Worm (Caenorhabditis elegans) whole organism, young adult: ENCODE data around the gene F07A11.1.
A peak's percentile ranks its signal among the peaks of the same experiment; 100 is the strongest.

Experiments used
- B0261.1 ChIP-seq: sonication (generic microtip); optimal IDR thresholded peaks from 2 replicates; lab custom pipeline; 2016; ENCODE audit warnings: mild to moderate bottlenecking, missing genetic modification characterization, moderate library complexity, missing compliant biosample characterization
- F33H1.4 ChIP-seq: fragments of 200-800 bp; sonication (Bioruptor generic); IDR thresholded peaks from 2 replicates; pipeline ENCODE4 v1.3.6; 2022; ENCODE audit warnings: missing genetic modification reagents, missing genetic modification characterization, missing compliant biosample characterization
- F37B4.10 ChIP-seq: fragments of 200-800 bp; sonication (Bioruptor generic); IDR thresholded peaks from 2 replicates; pipeline ENCODE4 v1.3.6; 2022; ENCODE audit warnings: missing genetic modification characterization, missing compliant biosample characterization
- F49E8.2 ChIP-seq: sonication (generic microtip); optimal IDR thresholded peaks from 3 replicates; lab custom pipeline; 2017; ENCODE audit warnings: missing genetic modification characterization, mild to moderate bottlenecking, missing compliant biosample characterization, antibody characterized with exemption, moderate library complexity; ENCODE audit not compliant: insufficient read depth
- F52B5.7 ChIP-seq: sonication (generic microtip); optimal IDR thresholded peaks from 2 replicates; lab custom pipeline; 2016; ENCODE audit warnings: mild to moderate bottlenecking, missing genetic modification characterization, missing compliant biosample characterization
- K12H6.12 ChIP-seq: fragments of 200-800 bp; sonication (Bioruptor generic); optimal IDR thresholded peaks from 2 replicates; lab custom pipeline; 2018; ENCODE audit warnings: mild to moderate bottlenecking, missing genetic modification characterization, missing compliant biosample characterization
- Y53F4B.3 ChIP-seq: fragments of 200-800 bp; sonication (Bioruptor generic); IDR thresholded peaks from 2 replicates; pipeline ENCODE4 v1.3.6; 2022; ENCODE audit warnings: missing genetic modification reagents, missing genetic modification characterization, missing compliant biosample characterization
- Y53G8AR.9 ChIP-seq: fragments of 200-800 bp; sonication (Bioruptor generic); conservative IDR thresholded peaks from 2 replicates; pipeline ENCODE4 v1.3.6; 2022; ENCODE audit warnings: missing genetic modification reagents, missing genetic modification characterization, missing compliant biosample characterization
- Y79H2A.3 ChIP-seq: fragments of 200-800 bp; sonication (Bioruptor generic); conservative IDR thresholded peaks from 2 replicates; pipeline ENCODE4 v1.3.6; 2022; ENCODE audit warnings: missing genetic modification reagents, missing genetic modification characterization, missing compliant biosample characterization
- atf-7 ChIP-seq: sonication (generic microtip); optimal IDR thresholded peaks from 2 replicates; lab custom pipeline; 2017; ENCODE audit warnings: mild to moderate bottlenecking, missing genetic modification characterization, missing compliant biosample characterization
- athp-1 ChIP-seq: sonication (generic microtip); optimal IDR thresholded peaks from 2 replicates; lab custom pipeline; 2017; ENCODE audit warnings: mild to moderate bottlenecking, missing genetic modification characterization, missing compliant biosample characterization
- attf-6 ChIP-seq: fragments of 200-800 bp; sonication (Bioruptor generic); IDR thresholded peaks from 2 replicates; pipeline ENCODE4 v1.3.6; 2022; ENCODE audit warnings: missing genetic modification reagents, missing genetic modification characterization, missing compliant biosample characterization
- bed-1 ChIP-seq: fragments of 200-800 bp; sonication (Bioruptor generic); IDR thresholded peaks from 2 replicates; pipeline ENCODE4 v1.3.6; 2022; ENCODE audit warnings: missing genetic modification reagents, missing genetic modification characterization, missing compliant biosample characterization
- cebp-2 ChIP-seq: fragments of 200-800 bp; sonication (Bioruptor generic); IDR thresholded peaks from 2 replicates; pipeline ENCODE4 v1.3.6; 2022; ENCODE audit warnings: missing genetic modification characterization, missing compliant biosample characterization
- ceh-100 ChIP-seq: fragments of 200-800 bp; sonication (Bioruptor generic); IDR thresholded peaks from 2 replicates; pipeline ENCODE4 v1.3.6; 2022; ENCODE audit warnings: missing genetic modification reagents, missing genetic modification characterization, missing compliant biosample characterization
- ceh-91 ChIP-seq: fragments of 200-800 bp; sonication (Bioruptor generic); IDR thresholded peaks from 2 replicates; pipeline ENCODE4 v1.3.6; 2022; ENCODE audit warnings: missing genetic modification reagents, missing genetic modification characterization, missing compliant biosample characterization
- chd-7 ChIP-seq: sonication (generic microtip); optimal IDR thresholded peaks from 2 replicates; lab custom pipeline; 2016; ENCODE audit warnings: mild to moderate bottlenecking, missing genetic modification characterization, moderate library complexity, missing compliant biosample characterization
- die-1 ChIP-seq: sonication (generic microtip); optimal IDR thresholded peaks from 2 replicates; lab custom pipeline; 2016; ENCODE audit warnings: missing genotype, mild to moderate bottlenecking, missing genetic modification characterization, missing compliant biosample characterization
- dox-1 ChIP-seq: fragments of 200-800 bp; sonication (Bioruptor generic); IDR thresholded peaks from 2 replicates; pipeline ENCODE4 v1.3.6; 2022; ENCODE audit warnings: missing genetic modification reagents, missing genetic modification characterization, missing compliant biosample characterization
- efl-1 ChIP-seq: fragments of 150-350 bp; optimal IDR thresholded peaks from 2 replicates; lab custom pipeline; 2014; ENCODE audit warnings: missing biosample characterization, missing genetic modification reagents, missing genetic modification characterization
- ekl-4 ChIP-seq: fragments of 200-800 bp; sonication (Bioruptor generic); IDR thresholded peaks from 2 replicates; pipeline ENCODE4 v1.3.6; 2022; ENCODE audit warnings: missing genetic modification reagents, missing genetic modification characterization, missing compliant biosample characterization
- fkh-3 ChIP-seq: sonication (generic microtip); optimal IDR thresholded peaks from 2 replicates; lab custom pipeline; 2016; ENCODE audit warnings: mild to moderate bottlenecking, missing genetic modification characterization, missing compliant biosample characterization
- him-1 ChIP-seq: sonication (generic microtip); optimal IDR thresholded peaks from 2 replicates; lab custom pipeline; 2016; ENCODE audit warnings: missing genotype, missing genetic modification reagents, missing genetic modification characterization, missing compliant biosample characterization
- hmg-1.2 ChIP-seq: fragments of 200-800 bp; sonication (Bioruptor generic); IDR thresholded peaks from 2 replicates; pipeline ENCODE4 v1.3.6; 2022; ENCODE audit warnings: missing genetic modification reagents, missing genetic modification characterization, missing compliant biosample characterization
- lin-54 ChIP-seq: fragments of 200-800 bp; sonication (Bioruptor generic); optimal IDR thresholded peaks from 2 replicates; lab custom pipeline; 2018; ENCODE audit warnings: mild to moderate bottlenecking, missing genetic modification characterization, missing compliant biosample characterization
- madf-6 ChIP-seq: fragments of 200-800 bp; sonication (Bioruptor generic); IDR thresholded peaks from 2 replicates; pipeline ENCODE4 v1.3.6; 2022; ENCODE audit warnings: missing genetic modification reagents, missing genetic modification characterization, missing compliant biosample characterization
- madf-8 ChIP-seq: fragments of 200-800 bp; sonication (Bioruptor generic); conservative IDR thresholded peaks from 2 replicates; pipeline ENCODE4 v1.3.6; 2022; ENCODE audit warnings: missing genetic modification reagents, missing genetic modification characterization, missing compliant biosample characterization
- mcd-1 ChIP-seq: fragments of 200-800 bp; sonication (Bioruptor generic); IDR thresholded peaks from 2 replicates; pipeline ENCODE4 v1.3.6; 2022; ENCODE audit warnings: missing genetic modification reagents, missing genetic modification characterization, missing compliant biosample characterization
- mxl-1 ChIP-seq: sonication (generic microtip); optimal IDR thresholded peaks from 2 replicates; lab custom pipeline; 2016; ENCODE audit warnings: missing genetic modification characterization, missing compliant biosample characterization
- nhr-80 ChIP-seq: sonication (generic microtip); optimal IDR thresholded peaks from 2 replicates; lab custom pipeline; 2016; ENCODE audit warnings: missing genetic modification characterization, missing compliant biosample characterization
- pbrm-1 ChIP-seq: fragments of 200-800 bp; sonication (Bioruptor generic); IDR thresholded peaks from 2 replicates; pipeline ENCODE4 v1.3.6; 2022; ENCODE audit warnings: missing genetic modification reagents, missing genetic modification characterization, missing compliant biosample characterization
- rec-8 ChIP-seq, 2 experiments: sonication (generic microtip); optimal IDR thresholded peaks; 2 replicates each; lab custom pipeline; 2016; ENCODE audit warnings: mild to moderate bottlenecking in 2 of 2, missing genetic modification characterization in 2 of 2, missing genetic modification reagents in 2 of 2, missing genotype in 2 of 2, missing biosample characterization in 1 of 2, missing compliant biosample characterization in 1 of 2, moderate library complexity in 1 of 2
- snpc-4 ChIP-seq, 5 experiments: fragments of 150-350 bp in 1 of 5; sonication (generic microtip) in 4 of 5; optimal IDR thresholded peaks; 2 replicates each; lab custom pipeline; 2014 to 2018; ENCODE audit warnings: missing genetic modification characterization in 5 of 5, missing biosample characterization in 3 of 5, antibody characterized with exemption in 2 of 5, mild to moderate bottlenecking in 2 of 5, missing compliant biosample characterization in 2 of 5, missing genotype in 2 of 5, moderate library complexity in 2 of 5, missing genetic modification reagents in 1 of 5
- tbp1 ChIP-seq: fragments of 200-800 bp; sonication (Bioruptor generic); optimal IDR thresholded peaks from 2 replicates; lab custom pipeline; 2018; ENCODE audit warnings: mild to moderate bottlenecking, missing genetic modification characterization, missing compliant biosample characterization
- unc-130 ChIP-seq: sonication (generic microtip); optimal IDR thresholded peaks from 2 replicates; lab custom pipeline; 2016; ENCODE audit warnings: missing genetic modification reagents, missing genetic modification characterization, missing compliant biosample characterization
- zfh-2 ChIP-seq: fragments of 200-800 bp; sonication (Bioruptor generic); conservative IDR thresholded peaks from 2 replicates; pipeline ENCODE4 v1.3.6; 2022; ENCODE audit warnings: missing genetic modification reagents, missing genetic modification characterization, missing compliant biosample characterization
- zim-3 ChIP-seq: sonication (generic microtip); optimal IDR thresholded peaks from 2 replicates; lab custom pipeline; 2017; ENCODE audit warnings: mild to moderate bottlenecking, missing genetic modification characterization, moderate library complexity, missing compliant biosample characterization

F07A11.1 gene

DNA sequence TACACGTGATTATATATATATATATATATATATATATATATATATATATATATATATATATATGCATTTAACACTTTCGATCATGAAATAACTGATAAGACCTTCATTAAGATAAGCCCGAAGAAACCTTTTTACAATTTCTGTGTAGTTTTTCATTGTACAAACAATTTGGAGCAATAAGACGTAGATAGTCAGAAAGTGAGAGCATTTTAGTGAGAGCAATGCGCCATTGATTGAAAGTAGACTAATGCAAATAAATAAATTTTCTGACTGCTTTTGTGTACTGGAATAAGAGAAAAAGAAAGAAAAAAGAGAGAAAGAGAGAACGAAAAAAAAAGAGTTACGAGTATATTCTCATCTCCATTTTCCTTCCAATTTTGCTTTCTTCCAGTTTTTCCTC lies 12.7 kb upstream of the F07A11.1 start:
- TF ChIP-seq nhr-80 (tag; lab: Kevin White, UChicago) (peak; percentile 67), F49E8.2 (tag; lab: Kevin White, UChicago) (no peak)
- TF ChIP-seq, all 124 proteins: peak for 1

DNA sequence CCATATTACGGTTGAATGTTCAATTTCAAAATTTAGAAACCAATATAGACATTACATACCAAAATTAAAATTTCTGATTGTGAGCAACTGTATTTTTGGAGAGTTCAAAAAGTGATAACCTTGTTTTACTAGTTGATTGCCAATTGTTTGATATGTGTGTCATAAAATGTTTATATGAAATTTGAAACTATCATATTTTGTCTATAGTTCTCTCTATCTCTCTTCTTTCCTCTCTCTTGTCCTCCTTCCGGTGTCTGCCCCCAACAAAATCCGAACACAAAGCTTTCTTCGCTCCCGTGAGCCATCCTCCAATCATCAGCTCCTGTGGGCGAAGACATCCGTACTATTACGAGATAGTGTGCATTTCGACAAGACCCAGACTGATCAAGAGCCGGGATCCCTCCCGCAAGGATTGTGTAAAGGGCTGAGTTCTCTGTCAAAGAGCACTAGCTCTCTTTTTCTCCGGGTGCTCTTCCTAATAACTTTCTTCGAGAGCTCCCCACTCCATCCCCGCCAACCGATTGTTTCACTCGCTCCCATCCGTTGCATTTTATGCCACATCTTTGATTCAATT lies 10.6 kb upstream of the F07A11.1 start:
- TF ChIP-seq zfh-2 (GFP tag; lab: Robert Waterston, UW) (peak; percentile 78), ceh-100 (GFP tag; lab: Robert Waterston, UW) (no peak)

DNA sequence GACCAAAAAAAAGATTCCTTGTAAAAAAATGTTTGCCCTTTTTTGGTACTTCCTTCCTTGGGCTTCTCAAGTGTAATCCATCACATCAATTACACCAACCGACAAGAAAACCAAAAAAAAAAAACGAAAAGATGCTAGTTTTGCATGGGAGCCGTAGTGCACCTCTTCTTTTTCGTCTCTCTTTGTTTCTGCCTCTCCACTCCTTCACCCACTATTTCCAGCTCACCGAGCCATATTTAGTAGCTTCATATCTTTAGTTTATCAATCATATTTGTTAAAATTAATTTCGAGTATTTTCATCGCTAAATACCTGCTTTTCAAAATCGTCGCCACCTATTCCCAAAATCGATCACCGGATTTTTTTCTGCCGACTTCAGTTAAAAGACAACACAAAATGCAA lies 8.8 kb upstream of the F07A11.1 start, which contains the start of gene F07A11.4:
TSS of gene F07A11.4 (plus strand) at position 301 of the 400 bp plus-strand sequence.
- TF ChIP-seq F37B4.10 (GFP tag; lab: Robert Waterston, UW) (no peak), Y79H2A.3 (GFP tag; lab: Robert Waterston, UW) (no peak), Y53F4B.3 (GFP tag; lab: Robert Waterston, UW) (no peak), snpc-4 (GFP tag; optimal IDR thresholded peaks at IDR 0.05; lab: Kevin White, UChicago) (no peak), snpc-4 (tag; optimal IDR thresholded peaks at IDR 0.05; lab: Kevin White, UChicago) (no peak), B0261.1 (tag; lab: Kevin White, UChicago) (no peak), chd-7 (tag; lab: Kevin White, UChicago) (no peak), fkh-3 (no peak), ekl-4 (GFP tag; lab: Robert Waterston, UW) (no peak), hmg-1.2 (no peak), dox-1 (no peak), mcd-1 (GFP tag; lab: Robert Waterston, UW) (no peak), bed-1 (GFP tag; lab: Robert Waterston, UW) (no peak), atf-7 (tag; lab: Kevin White, UChicago) (no peak)

DNA sequence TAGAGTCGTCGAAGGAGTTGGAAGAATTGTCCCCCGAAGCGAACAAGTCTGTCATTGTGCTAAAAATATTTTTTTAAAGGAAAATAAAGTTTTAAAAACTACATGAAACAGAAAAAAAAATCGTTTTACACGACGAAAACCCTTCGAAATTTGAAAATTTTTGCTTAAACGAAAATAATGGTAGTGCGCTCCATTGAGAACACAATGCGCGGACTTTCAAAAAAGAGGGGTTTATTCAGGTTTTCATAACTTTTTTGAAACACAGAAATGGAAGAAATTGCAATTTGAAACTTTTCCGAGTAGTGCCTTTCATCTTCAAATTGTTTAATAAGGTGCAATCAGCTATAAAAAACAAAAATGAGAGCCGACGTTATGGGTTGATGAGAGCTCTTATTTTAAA lies 7.8 kb upstream of the F07A11.1 start, which contains the start of gene npp-5:
TSS of gene npp-5 (minus strand) at position 59 of the 400 bp plus-strand sequence.
- TF ChIP-seq lin-54 (GFP tag; lab: Kevin White, UChicago) (peak; percentile 52), zfh-2 (GFP tag; lab: Robert Waterston, UW) (no peak), efl-1 (GFP tag; lab: Kevin White, UChicago) (peak; percentile 29), mcd-1 (GFP tag; lab: Robert Waterston, UW) (peak; percentile 63; the same call in 1 of the 2 replicates)
- TF ChIP-seq, all 124 proteins: peak for 3

DNA sequence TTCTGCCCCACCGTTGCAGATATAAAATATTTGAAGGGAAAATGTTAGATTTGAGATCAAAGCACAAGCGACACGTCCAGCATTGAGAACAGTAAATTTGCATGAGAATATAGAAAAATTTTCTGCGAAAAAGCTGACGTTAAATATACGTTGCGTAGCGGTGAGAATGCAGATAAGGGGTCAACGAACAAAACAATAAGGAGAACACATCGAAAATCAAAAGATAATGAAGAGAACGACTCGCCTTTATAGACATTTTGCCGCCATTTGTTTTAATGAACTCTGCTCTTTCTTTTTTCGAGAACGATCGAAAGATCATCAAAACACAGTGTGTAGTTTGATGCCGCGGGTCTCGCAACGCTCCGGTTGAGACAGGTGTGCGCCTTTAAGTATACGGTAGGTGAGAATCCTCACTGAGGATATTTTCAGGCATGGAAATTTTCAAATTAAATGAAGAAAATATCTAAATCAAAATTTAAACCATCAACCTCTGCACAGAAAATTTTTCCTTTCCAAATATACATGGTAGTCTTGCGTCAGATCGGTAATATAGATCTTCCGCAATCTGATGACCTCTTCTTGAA lies 4.3 kb upstream of the F07A11.1 start:
- peak in 1 of 2 experiments; percentile 9 for TF ChIP-seq rec-8 (tag; optimal IDR thresholded peaks at IDR 0.05; lab: Kevin White, UChicago)
- TF ChIP-seq lin-54 (GFP tag; lab: Kevin White, UChicago): peak; percentile 69
- no peak for TF ChIP-seq K12H6.12 (tag; lab: Kevin White, UChicago)
- peak; percentile 26 for TF ChIP-seq him-1 (tag; lab: Kevin White, UChicago)
- no peak for TF ChIP-seq F52B5.7 (tag; lab: Kevin White, UChicago)
- peak; percentile 69; the same call in 1 of the 2 replicates for TF ChIP-seq pbrm-1 (GFP tag; lab: Robert Waterston, UW)
- TF ChIP-seq F33H1.4 (GFP tag; lab: Robert Waterston, UW): peak; percentile 83
- TF ChIP-seq mxl-1 (tag; lab: Kevin White, UChicago): no peak
- TF ChIP-seq madf-8 (GFP tag; lab: Robert Waterston, UW): peak; percentile 84
- TF ChIP-seq F49E8.2 (tag; lab: Kevin White, UChicago): peak; percentile 75
- peak; percentile 25 for TF ChIP-seq unc-130 (GFP tag; lab: Kevin White, UChicago)
- no peak for TF ChIP-seq zim-3 (tag; lab: Kevin White, UChicago)
- peak; percentile 49 for TF ChIP-seq nhr-80 (tag; lab: Kevin White, UChicago)
- TF ChIP-seq attf-6: peak; percentile 44; the same call in 1 of the 2 replicates
- peak; percentile 11 for TF ChIP-seq tbp1 (GFP tag; lab: Kevin White, UChicago)
- peak; percentile 21; the same call in 1 of the 2 replicates for TF ChIP-seq ceh-91 (GFP tag; lab: Robert Waterston, UW)
- no peak for TF ChIP-seq snpc-4 (GFP tag; optimal IDR thresholded peaks at IDR 0.05; lab: Kevin White, UChicago)
- peak in 2 of 4 experiments; percentile 24 to 34 for TF ChIP-seq snpc-4 (tag; optimal IDR thresholded peaks at IDR 0.05; lab: Kevin White, UChicago)
- no peak for TF ChIP-seq cebp-2 (GFP tag; lab: Robert Waterston, UW)
- TF ChIP-seq athp-1 (tag; lab: Kevin White, UChicago): peak; percentile 60
- TF ChIP-seq die-1 (tag; lab: Kevin White, UChicago): peak; percentile 11
- TF ChIP-seq Y53G8AR.9 (GFP tag; lab: Robert Waterston, UW): peak; percentile 64; the same call in 1 of the 2 replicates
- peak; percentile 96 for TF ChIP-seq madf-6 (GFP tag; lab: Robert Waterston, UW)
- peak; percentile 76 for TF ChIP-seq ekl-4 (GFP tag; lab: Robert Waterston, UW)
